Fruit fly (Drosophila melanogaster) whole organism, embryonic: ENCODE results near the gene Sgt1.
A peak's percentile ranks its signal among the peaks of the same experiment; 100 is the strongest.

Experiments used
- Aef1 ChIP-seq: fragments of 200-800 bp; sonication (Bioruptor generic); IDR thresholded peaks from 3 replicates; pipeline ENCODE4 v1.3.6; 2022; ENCODE audit warnings: missing biosample characterization, missing genetic modification characterization
- CG10209 ChIP-seq: fragments of 200-800 bp; sonication (Bioruptor generic); optimal IDR thresholded peaks from 3 replicates; lab custom pipeline; 2017; ENCODE audit warnings: missing biosample characterization, mild to moderate bottlenecking, missing genetic modification characterization, missing genetic modification reagents
- CG10366 ChIP-seq: fragments of 200-800 bp; sonication (Bioruptor generic); IDR thresholded peaks from 2 replicates; pipeline ENCODE4 v1.3.6; 2022; ENCODE audit warnings: missing biosample characterization, missing genetic modification characterization
- CG11085 ChIP-seq: fragments of 200-800 bp; sonication (Bioruptor generic); IDR thresholded peaks from 2 replicates; pipeline ENCODE4 v1.3.6; 2022; ENCODE audit warnings: missing biosample characterization, missing genetic modification characterization
- CG11398 ChIP-seq: fragments of 200-800 bp; sonication (Bioruptor generic); optimal IDR thresholded peaks from 2 replicates; lab custom pipeline; 2016; ENCODE audit warnings: missing biosample characterization, missing genetic modification characterization
- CG12219 ChIP-seq: fragments of 200-800 bp; sonication (Bioruptor generic); optimal IDR thresholded peaks from 3 replicates; lab custom pipeline; 2018; ENCODE audit warnings: missing biosample characterization, mild to moderate bottlenecking, missing genetic modification characterization
- CG12391 ChIP-seq: fragments of 200-800 bp; sonication (Bioruptor generic); optimal IDR thresholded peaks from 3 replicates; lab custom pipeline; 2018; ENCODE audit warnings: missing biosample characterization, mild to moderate bottlenecking, missing genetic modification characterization, moderate library complexity
- CG12744 ChIP-seq: fragments of 200-800 bp; sonication (Bioruptor generic); optimal IDR thresholded peaks from 2 replicates; lab custom pipeline; 2016; ENCODE audit warnings: missing biosample characterization, missing genetic modification characterization
- CG12769 ChIP-seq: fragments of 200-800 bp; sonication (Bioruptor generic); optimal IDR thresholded peaks from 2 replicates; lab custom pipeline; 2019; ENCODE audit warnings: missing biosample characterization, mild to moderate bottlenecking, missing genetic modification characterization, moderate library complexity
- CG15011 ChIP-seq: fragments of 200-800 bp; sonication (Bioruptor generic); optimal IDR thresholded peaks from 3 replicates; lab custom pipeline; 2018; ENCODE audit warnings: missing biosample characterization, mild to moderate bottlenecking, missing genetic modification characterization
- CG16815 ChIP-seq: fragments of 200-800 bp; sonication (Bioruptor generic); optimal IDR thresholded peaks from 3 replicates; lab custom pipeline; 2017; ENCODE audit warnings: missing biosample characterization, mild to moderate bottlenecking, missing genetic modification characterization
- CG17361 ChIP-seq: fragments of 200-800 bp; sonication (Bioruptor generic); IDR thresholded peaks from 3 replicates; pipeline ENCODE4 v1.3.6; 2022; ENCODE audit warnings: missing biosample characterization, missing genetic modification characterization
- CG30020 ChIP-seq: fragments of 200-800 bp; optimal IDR thresholded peaks from 2 replicates; lab custom pipeline; 2019; ENCODE audit warnings: missing biosample characterization, mild to moderate bottlenecking, missing genetic modification characterization, moderate library complexity
- CG31441 ChIP-seq: fragments of 200-800 bp; sonication (Bioruptor generic); IDR thresholded peaks from 2 replicates; pipeline ENCODE4 v1.3.6; 2022; ENCODE audit warnings: missing biosample characterization, missing genetic modification characterization
- CG34224 ChIP-seq: fragments of 200-800 bp; sonication (Bioruptor generic); IDR thresholded peaks from 3 replicates; pipeline ENCODE4 v1.3.6; 2022; ENCODE audit warnings: missing biosample characterization, missing genetic modification characterization; ENCODE audit not compliant: partially characterized antibody
- CG4730 ChIP-seq: fragments of 200-800 bp; sonication (Bioruptor generic); IDR thresholded peaks from 2 replicates; pipeline ENCODE4 v1.3.6; 2022; ENCODE audit warnings: missing biosample characterization, missing genetic modification characterization
- CG7839 ChIP-seq: fragments of 200-800 bp; sonication (Bioruptor generic); optimal IDR thresholded peaks from 3 replicates; lab custom pipeline; 2018; ENCODE audit warnings: missing biosample characterization, mild to moderate bottlenecking, missing genetic modification characterization, moderate library complexity
- CG7987 ChIP-seq: fragments of 200-800 bp; sonication (Bioruptor generic); optimal IDR thresholded peaks from 2 replicates; lab custom pipeline; 2018; ENCODE audit warnings: missing biosample characterization, mild to moderate bottlenecking, missing genetic modification characterization, moderate library complexity
- CG8388 ChIP-seq: fragments of 200-800 bp; sonication (Bioruptor generic); optimal IDR thresholded peaks from 2 replicates; lab custom pipeline; 2019; ENCODE audit warnings: missing biosample characterization, mild to moderate bottlenecking, missing genetic modification characterization, moderate library complexity
- CG8478 ChIP-seq: fragments of >200 bp; optimal IDR thresholded peaks from 2 replicates; lab custom pipeline; 2018
- CG9876 ChIP-seq: fragments of 200-800 bp; sonication (Bioruptor generic); optimal IDR thresholded peaks from 2 replicates; lab custom pipeline; 2016; ENCODE audit warnings: missing biosample characterization, missing genetic modification characterization
- D ChIP-seq, 2 experiments: fragments of 200-800 bp in 1 of 2; fragments of >200 bp in 1 of 2; sonication (Bioruptor generic) in 1 of 2; optimal IDR thresholded peaks; 2 replicates in 1 of 2; 3 replicates in 1 of 2; lab custom pipeline; 2017; ENCODE audit warnings: mild to moderate bottlenecking in 1 of 2, missing biosample characterization in 1 of 2, missing genetic modification characterization in 1 of 2, missing genetic modification reagents in 1 of 2
- Dad ChIP-seq: fragments of 200-800 bp; sonication (Bioruptor generic); optimal IDR thresholded peaks from 3 replicates; lab custom pipeline; 2016; ENCODE audit warnings: missing biosample characterization, missing genetic modification characterization
- HLH4C ChIP-seq: fragments of 200-800 bp; sonication (Bioruptor generic); IDR thresholded peaks from 3 replicates; pipeline ENCODE4 v1.3.6; 2022; ENCODE audit warnings: missing biosample characterization, missing genetic modification characterization; ENCODE audit not compliant: partially characterized antibody
- Jarid2 ChIP-seq: fragments of 200-800 bp; sonication (Bioruptor generic); optimal IDR thresholded peaks from 3 replicates; lab custom pipeline; 2017; ENCODE audit warnings: mild to moderate bottlenecking, missing biosample characterization, missing genetic modification reagents, missing genetic modification characterization
- Med ChIP-seq: fragments of 200-800 bp; sonication (Bioruptor generic); peaks from one replicate; lab custom pipeline; 2016; ENCODE audit warnings: missing biosample characterization, missing genetic modification characterization, mild to moderate bottlenecking, inconsistent platforms, moderate library complexity
- Mrtf ChIP-seq: fragments of 200-800 bp; sonication (Bioruptor generic); IDR thresholded peaks from 3 replicates; pipeline ENCODE4 v1.3.6; 2022; ENCODE audit warnings: missing biosample characterization, missing genetic modification characterization
- NC2α ChIP-seq: fragments of 200-800 bp; sonication (Bioruptor generic); optimal IDR thresholded peaks from 2 replicates; lab custom pipeline; 2016; ENCODE audit warnings: missing biosample characterization, missing genetic modification characterization
- Nf-YB ChIP-seq: fragments of 200-800 bp; sonication (Bioruptor generic); optimal IDR thresholded peaks from 3 replicates; lab custom pipeline; 2019; ENCODE audit warnings: missing biosample characterization, mild to moderate bottlenecking, missing genetic modification characterization, moderate library complexity
- NfI ChIP-seq: fragments of 200-800 bp; sonication (Bioruptor generic); optimal IDR thresholded peaks from 3 replicates; lab custom pipeline; 2018; ENCODE audit warnings: missing biosample characterization, mild to moderate bottlenecking, missing genetic modification characterization, moderate library complexity
- Oaz ChIP-seq: fragments of 200-800 bp; sonication (Bioruptor generic); IDR thresholded peaks from 2 replicates; pipeline ENCODE4 v1.3.6; 2022; ENCODE audit warnings: missing biosample characterization, missing genetic modification characterization
- Opbp ChIP-seq: fragments of 200-800 bp; sonication (Bioruptor generic); IDR thresholded peaks from 3 replicates; pipeline ENCODE4 v1.3.6; 2022; ENCODE audit warnings: missing biosample characterization, missing genetic modification characterization; ENCODE audit not compliant: partially characterized antibody
- Optix ChIP-seq: fragments of 200-800 bp; sonication (Bioruptor generic); IDR thresholded peaks from 3 replicates; pipeline ENCODE4 v1.3.6; 2022; ENCODE audit warnings: missing biosample characterization, missing genetic modification characterization
- Ptx1 ChIP-seq: fragments of 200-800 bp; sonication (Bioruptor generic); IDR thresholded peaks from 2 replicates; pipeline ENCODE4 v1.3.6; 2022; ENCODE audit warnings: missing biosample characterization, missing genetic modification characterization
- Trl ChIP-seq, 3 experiments: fragments of >200 bp in 2 of 3; fragments of 200-800 bp in 1 of 3; sonication (Bioruptor generic) in 1 of 3; optimal IDR thresholded peaks; 2 replicates in 1 of 3; 3 replicates in 2 of 3; lab custom pipeline; 2016 to 2017; ENCODE audit warnings: missing biosample characterization in 1 of 3, missing genetic modification characterization in 1 of 3
- amos ChIP-seq: fragments of 200-800 bp; sonication (Bioruptor generic); IDR thresholded peaks from 2 replicates; pipeline ENCODE4 v1.3.6; 2022; ENCODE audit warnings: missing biosample characterization, missing genetic modification characterization; ENCODE audit not compliant: partially characterized antibody
- ash1 ChIP-seq: fragments of 200-800 bp; sonication (Bioruptor generic); optimal IDR thresholded peaks from 2 replicates; lab custom pipeline; 2018; ENCODE audit warnings: missing biosample characterization, mild to moderate bottlenecking, missing genetic modification characterization
- dm ChIP-seq: fragments of 200-800 bp; sonication (Bioruptor generic); optimal IDR thresholded peaks from 3 replicates; lab custom pipeline; 2016; ENCODE audit warnings: missing biosample characterization, missing genetic modification characterization
- gsb ChIP-seq: fragments of 200-800 bp; sonication (Bioruptor generic); IDR thresholded peaks from 2 replicates; pipeline ENCODE4 v1.3.6; 2022; ENCODE audit warnings: missing biosample characterization, missing genetic modification characterization
- ind ChIP-seq: fragments of 200-800 bp; sonication (Bioruptor generic); optimal IDR thresholded peaks from 3 replicates; lab custom pipeline; 2016; ENCODE audit warnings: missing biosample characterization, missing genetic modification characterization
- kni ChIP-seq: fragments of 200-800 bp; sonication (Bioruptor generic); optimal IDR thresholded peaks from 3 replicates; lab custom pipeline; 2017; ENCODE audit warnings: mild to moderate bottlenecking, missing biosample characterization, missing genetic modification reagents, missing genetic modification characterization
- lilli ChIP-seq: fragments of 200-800 bp; sonication (Bioruptor generic); optimal IDR thresholded peaks from 3 replicates; lab custom pipeline; 2016; ENCODE audit warnings: missing biosample characterization, missing genetic modification characterization
- odd ChIP-seq: fragments of 200-800 bp; sonication (Bioruptor generic); optimal IDR thresholded peaks from 2 replicates; lab custom pipeline; 2017; ENCODE audit warnings: missing biosample characterization, mild to moderate bottlenecking, missing genetic modification characterization
- row ChIP-seq: fragments of 200-800 bp; sonication (Bioruptor generic); IDR thresholded peaks from 3 replicates; pipeline ENCODE4 v1.3.6; 2022; ENCODE audit warnings: missing biosample characterization, missing genetic modification characterization
- sob ChIP-seq: fragments of 200-800 bp; sonication (Bioruptor generic); IDR thresholded peaks from 2 replicates; pipeline ENCODE4 v1.3.6; 2022; ENCODE audit warnings: missing biosample characterization, missing genetic modification characterization
- ssp ChIP-seq: fragments of 200-800 bp; sonication (Bioruptor generic); IDR thresholded peaks from 2 replicates; pipeline ENCODE4 v1.3.6; 2022; ENCODE audit warnings: missing biosample characterization, missing genetic modification characterization
- sug ChIP-seq: fragments of 200-800 bp; optimal IDR thresholded peaks from 2 replicates; lab custom pipeline; 2019; ENCODE audit warnings: missing biosample characterization, mild to moderate bottlenecking, missing genetic modification characterization, moderate library complexity
- tna ChIP-seq: fragments of 200-800 bp; sonication (Bioruptor generic); IDR thresholded peaks from 2 replicates; pipeline ENCODE4 v1.3.6; 2022; ENCODE audit warnings: missing biosample characterization, missing genetic modification characterization; ENCODE audit not compliant: partially characterized antibody
- trem ChIP-seq: fragments of 200-800 bp; optimal IDR thresholded peaks from 3 replicates; lab custom pipeline; 2019; ENCODE audit warnings: missing biosample characterization, mild to moderate bottlenecking, missing genetic modification characterization, moderate library complexity
- wdn ChIP-seq: fragments of 200-800 bp; sonication (Bioruptor generic); IDR thresholded peaks from 2 replicates; pipeline ENCODE4 v1.3.6; 2022; ENCODE audit warnings: missing biosample characterization, missing genetic modification characterization
- wor ChIP-seq: fragments of 200-800 bp; sonication (Bioruptor generic); IDR thresholded peaks from 2 replicates; pipeline ENCODE4 v1.3.6; 2022; ENCODE audit warnings: missing biosample characterization, missing genetic modification characterization

The Sgt1 gene

dm6 chr3R:8308515-8308959, 3.5 kb upstream of the Sgt1 start, which contains the start of gene tex:
Gene tex (minus strand): TSS chr3R:8308645.
- TF ChIP-seq CG12769 (tag; lab: Kevin White, UChicago) (no peak), amos (GFP tag; lab: Robert Waterston, UW) (peak; percentile 51), CG11085 (GFP tag; lab: Robert Waterston, UW) (no peak), CG15011 (GFP tag; lab: Kevin White, UChicago) (no peak), CG12219 (GFP tag; lab: Kevin White, UChicago) (peak; percentile 31), Med (GFP tag; lab: Kevin White, UChicago) (peak; percentile 84), CG4730 (GFP tag; lab: Robert Waterston, UW) (no peak), tna (no peak), Oaz (GFP tag; lab: Robert Waterston, UW) (no peak), sob (GFP tag; lab: Robert Waterston, UW) (no peak), Nf-YB (GFP tag; lab: Kevin White, UChicago) (peak; percentile 12), CG34224 (GFP tag; lab: Robert Waterston, UW) (no peak), CG8388 (GFP tag; lab: Kevin White, UChicago) (peak; percentile 19), Optix (GFP tag; lab: Robert Waterston, UW) (no peak), CG10366 (no peak), ssp (no peak), D (optimal IDR thresholded peaks at IDR 0.05; lab: Kevin White, UChicago) (no peak), D (GFP tag; optimal IDR thresholded peaks at IDR 0.05; lab: Kevin White, UChicago) (peak; percentile 62), CG7839 (tag; lab: Kevin White, UChicago) (no peak), kni (GFP tag; lab: Kevin White, UChicago) (peak; percentile 68), sug (tag; lab: Kevin White, UChicago) (no peak), row (GFP tag; lab: Robert Waterston, UW) (no peak), dm (GFP tag; lab: Kevin White, UChicago) (no peak), CG7987 (GFP tag; lab: Kevin White, UChicago) (peak; percentile 78), CG12744 (GFP tag; lab: Kevin White, UChicago) (no peak), wor (GFP tag; lab: Robert Waterston, UW) (no peak), CG31441 (GFP tag; lab: Robert Waterston, UW) (peak; percentile 49; the same call in 1 of the 2 replicates), CG11398 (no peak), NfI (no peak), NC2α (GFP tag; lab: Kevin White, UChicago) (no peak), wdn (no peak), Dad (GFP tag; lab: Kevin White, UChicago) (no peak), CG9876 (no peak), CG16815 (GFP tag; lab: Kevin White, UChicago) (no peak), lilli (no peak), Jarid2 (GFP tag; lab: Kevin White, UChicago) (no peak), CG8478 (no peak), odd (no peak), CG10209 (no peak), gsb (GFP tag; lab: Robert Waterston, UW) (no peak), trem (peak; percentile 79), ash1 (GFP tag; lab: Kevin White, UChicago) (no peak), HLH4C (GFP tag; lab: Robert Waterston, UW) (no peak), CG12391 (tag; lab: Kevin White, UChicago) (peak; percentile 27), Trl (optimal IDR thresholded peaks at IDR 0.05; lab: Kevin White, UChicago) (peak in 1 of 2 experiments; percentile 52), Trl (GFP tag; optimal IDR thresholded peaks at IDR 0.05; lab: Kevin White, UChicago) (peak; percentile 50), Ptx1 (GFP tag; lab: Robert Waterston, UW) (no peak), Mrtf (GFP tag; lab: Robert Waterston, UW) (no peak), ind (no peak), CG17361 (GFP tag; lab: Robert Waterston, UW) (peak; percentile 37; the same call in 2 of the 3 replicates), Opbp (GFP tag; lab: Robert Waterston, UW) (no peak), CG30020 (tag; lab: Kevin White, UChicago) (no peak), Aef1 (GFP tag; lab: Robert Waterston, UW) (no peak)
